Worm (Caenorhabditis elegans) whole organism, L1 larva: Measurements from ENCODE around the gene C54D10.9.
A peak's percentile ranks its signal among the peaks of the same experiment; 100 is the strongest.

ENCODE experiments used
- C04F5.9 ChIP-seq: sonication (generic microtip); optimal IDR thresholded peaks from 2 replicates; lab custom pipeline; 2016; ENCODE audit warnings: missing genetic modification characterization, missing compliant biosample characterization
- F16B12.6 ChIP-seq: fragments of 150-350 bp; optimal IDR thresholded peaks from 2 replicates; lab custom pipeline; 2014; ENCODE audit warnings: missing biosample characterization, missing genetic modification characterization
- aly-2 ChIP-seq: fragments of 150-350 bp; optimal IDR thresholded peaks from 2 replicates; lab custom pipeline; 2014; ENCODE audit warnings: missing biosample characterization, missing genetic modification characterization
- ceh-8 ChIP-seq: fragments of 200-800 bp; sonication (Bioruptor generic); optimal IDR thresholded peaks from 2 replicates; lab custom pipeline; 2018; ENCODE audit warnings: mild to moderate bottlenecking, missing genetic modification characterization, moderate library complexity, missing compliant biosample characterization
- ceh-90 ChIP-seq: sonication (generic microtip); optimal IDR thresholded peaks from 2 replicates; lab custom pipeline; 2016; ENCODE audit warnings: missing genetic modification characterization, missing compliant biosample characterization
- dpl-1 ChIP-seq, 3 experiments: fragments of 150-350 bp in 2 of 3; sonication (generic microtip) in 1 of 3; optimal IDR thresholded peaks; 2 replicates each; lab custom pipeline; 2014 to 2017; ENCODE audit warnings: missing biosample characterization in 3 of 3, missing genetic modification characterization in 3 of 3, missing genetic modification reagents in 3 of 3
- efl-3 ChIP-seq: fragments of 200-800 bp; sonication (Bioruptor generic); optimal IDR thresholded peaks from 2 replicates; lab custom pipeline; 2018; ENCODE audit warnings: mild to moderate bottlenecking, missing genetic modification characterization, missing compliant biosample characterization
- elt-2 ChIP-seq: sonication (generic microtip); optimal IDR thresholded peaks from 2 replicates; lab custom pipeline; 2016; ENCODE audit warnings: missing genetic modification characterization, mild to moderate bottlenecking, inconsistent platforms, missing compliant biosample characterization, missing genetic modification reagents
- elt-3 ChIP-seq, 6 experiments: fragments of 150-350 bp in 1 of 6; sonication (generic microtip); optimal IDR thresholded peaks; 2 replicates each; lab custom pipeline; 2017 to 2018; ENCODE audit warnings: missing biosample characterization in 6 of 6, missing genetic modification characterization in 6 of 6, inconsistent platforms in 1 of 6
- fkh-4 ChIP-seq: sonication (generic microtip); optimal IDR thresholded peaks from 2 replicates; lab custom pipeline; 2016; ENCODE audit warnings: missing compliant biosample characterization, missing genetic modification characterization, borderline replicate concordance
- fos-1 ChIP-seq: fragments of 150-350 bp; optimal IDR thresholded peaks from 2 replicates; lab custom pipeline; 2014; ENCODE audit warnings: missing biosample characterization, missing genetic modification characterization
- hlh-4 ChIP-seq: sonication (generic microtip); optimal IDR thresholded peaks from 2 replicates; lab custom pipeline; 2016; ENCODE audit warnings: mild to moderate bottlenecking, missing genetic modification characterization, missing compliant biosample characterization
- hpl-2 ChIP-seq: fragments of 150-350 bp; optimal IDR thresholded peaks from 2 replicates; lab custom pipeline; 2014; ENCODE audit warnings: missing biosample characterization, missing genetic modification reagents, missing genetic modification characterization
- irx-1 ChIP-seq: sonication (generic microtip); optimal IDR thresholded peaks from 2 replicates; lab custom pipeline; 2016; ENCODE audit warnings: missing genetic modification characterization, missing compliant biosample characterization
- jun-1 ChIP-seq: fragments of 150-350 bp; optimal IDR thresholded peaks from 2 replicates; lab custom pipeline; 2014; ENCODE audit warnings: missing biosample characterization, missing genetic modification reagents, missing genetic modification characterization
- lin-13 ChIP-seq: fragments of 150-350 bp; optimal IDR thresholded peaks from 2 replicates; lab custom pipeline; 2014; ENCODE audit warnings: missing biosample characterization, missing genetic modification reagents, missing genetic modification characterization
- lin-35 ChIP-seq, 2 experiments: fragments of 150-350 bp; optimal IDR thresholded peaks; 2 replicates each; lab custom pipeline; 2014; ENCODE audit warnings: missing biosample characterization in 2 of 2, missing genetic modification characterization in 2 of 2, missing genetic modification reagents in 2 of 2
- lin-39 ChIP-seq: fragments of 150-350 bp; optimal IDR thresholded peaks from 2 replicates; lab custom pipeline; 2014; ENCODE audit warnings: missing biosample characterization, missing genetic modification reagents, missing genetic modification characterization
- lir-3 ChIP-seq: sonication (generic microtip); optimal IDR thresholded peaks from 2 replicates; lab custom pipeline; 2016; ENCODE audit warnings: mild to moderate bottlenecking, missing genetic modification characterization, moderate library complexity, missing compliant biosample characterization; ENCODE audit not compliant: poor library complexity
- lsy-2 ChIP-seq, 2 experiments: fragments of 150-350 bp; optimal IDR thresholded peaks; 2 replicates each; lab custom pipeline; 2014; ENCODE audit warnings: missing biosample characterization in 2 of 2, missing genetic modification characterization in 2 of 2
- nhr-11 ChIP-seq: fragments of 150-350 bp; optimal IDR thresholded peaks from 2 replicates; lab custom pipeline; 2014; ENCODE audit warnings: missing biosample characterization, missing genetic modification characterization
- nhr-12 ChIP-seq: sonication (generic microtip); optimal IDR thresholded peaks from 2 replicates; lab custom pipeline; 2017; ENCODE audit warnings: missing biosample characterization, missing genetic modification characterization
- nhr-19 ChIP-seq: fragments of 200-800 bp; sonication (Bioruptor generic); conservative IDR thresholded peaks from 2 replicates; pipeline ENCODE4 v1.3.6; 2022; ENCODE audit warnings: missing genetic modification characterization, missing compliant biosample characterization
- nhr-28 ChIP-seq: fragments of 150-350 bp; optimal IDR thresholded peaks from 2 replicates; lab custom pipeline; 2014; ENCODE audit warnings: missing biosample characterization, missing genetic modification characterization
- nhr-71 ChIP-seq: sonication (generic microtip); optimal IDR thresholded peaks from 2 replicates; lab custom pipeline; 2016; ENCODE audit warnings: mild to moderate bottlenecking, missing genetic modification characterization, moderate library complexity, missing compliant biosample characterization
- nhr-76 ChIP-seq: sonication (generic microtip); optimal IDR thresholded peaks from 2 replicates; lab custom pipeline; 2017; ENCODE audit warnings: missing biosample characterization, missing genetic modification characterization
- nhr-84 ChIP-seq: sonication (generic microtip); optimal IDR thresholded peaks from 2 replicates; lab custom pipeline; 2017; ENCODE audit warnings: missing biosample characterization, missing genetic modification characterization
- nhr-90 ChIP-seq: sonication (generic microtip); optimal IDR thresholded peaks from 2 replicates; lab custom pipeline; 2016; ENCODE audit warnings: mild to moderate bottlenecking, missing genetic modification characterization, missing compliant biosample characterization; ENCODE audit not compliant: poor library complexity
- rnt-1 ChIP-seq: sonication (generic microtip); optimal IDR thresholded peaks from 2 replicates; lab custom pipeline; 2016; ENCODE audit warnings: mild to moderate bottlenecking, missing genetic modification characterization, moderate library complexity, missing compliant biosample characterization
- snu-23 ChIP-seq: sonication (generic microtip); optimal IDR thresholded peaks from 2 replicates; lab custom pipeline; 2016; ENCODE audit warnings: missing genetic modification characterization, missing compliant biosample characterization
- swsn-7 ChIP-seq: sonication (generic microtip); optimal IDR thresholded peaks from 2 replicates; lab custom pipeline; 2016; ENCODE audit warnings: missing genetic modification characterization, missing compliant biosample characterization
- unc-30 ChIP-seq: sonication (generic microtip); optimal IDR thresholded peaks from 2 replicates; lab custom pipeline; 2017; ENCODE audit warnings: missing biosample characterization, missing genetic modification characterization
- vab-15 ChIP-seq: sonication (generic microtip); optimal IDR thresholded peaks from 2 replicates; lab custom pipeline; 2017; ENCODE audit warnings: missing genotype, mild to moderate bottlenecking, missing genetic modification characterization, missing compliant biosample characterization
- ztf-11 ChIP-seq, 2 experiments: sonication (generic microtip); optimal IDR thresholded peaks; 2 replicates each; lab custom pipeline; 2016 to 2017; ENCODE audit warnings: missing genetic modification characterization in 2 of 2, missing biosample characterization in 1 of 2, missing compliant biosample characterization in 1 of 2

The C54D10.9 gene

ce11 chrV:12432111-12432510 lies 14.8 kb upstream of the C54D10.9 start, which contains the start of gene C54D10.13:
TSS of gene C54D10.13 (minus strand) at chrV:12432289.
- TF ChIP-seq hpl-2 (GFP tag; lab: Kevin White, UChicago), result no peak
- no peak for TF ChIP-seq rnt-1 (tag; lab: Kevin White, UChicago)
- TF ChIP-seq, all 84 proteins: peak for 0

ce11 chrV:12433105-12433504 lies 13.8 kb upstream of the C54D10.9 start:
- TF ChIP-seq dpl-1 (GFP tag; optimal IDR thresholded peaks at IDR 0.05; lab: Kevin White, UChicago) (no peak), nhr-84 (tag; lab: Kevin White, UChicago) (no peak), elt-3 (tag; optimal IDR thresholded peaks at IDR 0.05; lab: Kevin White, UChicago) (no peak), unc-30 (no peak), nhr-71 (no peak), hlh-4 (tag; lab: Kevin White, UChicago) (no peak), C04F5.9 (tag; lab: Kevin White, UChicago) (no peak), fos-1 (tag; lab: Kevin White, UChicago) (no peak), ztf-11 (tag; optimal IDR thresholded peaks at IDR 0.05; lab: Kevin White, UChicago) (no peak), aly-2 (tag; lab: Kevin White, UChicago) (no peak), swsn-7 (no peak), hpl-2 (GFP tag; lab: Kevin White, UChicago) (no peak), jun-1 (tag; lab: Kevin White, UChicago) (no peak), nhr-28 (tag; lab: Kevin White, UChicago) (no peak), ceh-8 (GFP tag; lab: Kevin White, UChicago) (no peak), nhr-11 (tag; lab: Kevin White, UChicago) (no peak), snu-23 (GFP tag; lab: Kevin White, UChicago) (no peak), lin-13 (no peak), irx-1 (tag; lab: Kevin White, UChicago) (no peak)
- TF ChIP-seq, all 84 proteins: peak for 0

ce11 chrV:12433717-12434116 lies 13.2 kb upstream of the C54D10.9 start, which contains the start of gene srh-25:
TSS of gene srh-25 (minus strand) at chrV:12433817.
- TF ChIP-seq vab-15 (no peak), efl-3 (GFP tag; lab: Kevin White, UChicago) (no peak), hlh-4 (tag; lab: Kevin White, UChicago) (peak; percentile 60), lsy-2 (tag; optimal IDR thresholded peaks at IDR 0.05; lab: Kevin White, UChicago) (no peak), ceh-90 (tag; lab: Kevin White, UChicago) (no peak), lin-39 (tag; lab: Kevin White, UChicago) (no peak), nhr-76 (no peak), F16B12.6 (no peak)

ce11 chrV:12441420-12441819 lies 5.5 kb upstream of the C54D10.9 start, which contains the start of gene pals-37:
TSS of gene pals-37 (minus strand) at chrV:12441520.
- TF ChIP-seq nhr-19 (GFP tag; lab: Robert Waterston, UW), result no peak
- no peak for TF ChIP-seq hlh-4 (tag; lab: Kevin White, UChicago)
- TF ChIP-seq nhr-71, result no peak
- TF ChIP-seq, all 84 proteins: peak for 0

ce11 chrV:12443754-12444153 lies 3.2 kb upstream of the C54D10.9 start, which contains the start of gene pals-39:
TSS of gene pals-39 (minus strand) at chrV:12443854.
- TF ChIP-seq nhr-84 (tag; lab: Kevin White, UChicago), result no peak
- no peak for TF ChIP-seq efl-3 (GFP tag; lab: Kevin White, UChicago)
- no peak for TF ChIP-seq jun-1 (tag; lab: Kevin White, UChicago)

- TF ChIP-seq hlh-4 (tag; lab: Kevin White, UChicago), result no peak
- TF ChIP-seq nhr-76, result no peak
- no peak for TF ChIP-seq lir-3 (tag; lab: Kevin White, UChicago)
- TF ChIP-seq ceh-8 (GFP tag; lab: Kevin White, UChicago), result no peak
- TF ChIP-seq nhr-90, result no peak
- no peak for TF ChIP-seq irx-1 (tag; lab: Kevin White, UChicago)
- TF ChIP-seq fkh-4, result no peak
- no peak for TF ChIP-seq elt-2 (tag; lab: Kevin White, UChicago)
- TF ChIP-seq lin-35 (GFP tag; optimal IDR thresholded peaks at IDR 0.05; lab: Kevin White, UChicago), result no peak
- no peak for TF ChIP-seq nhr-12
- no peak for TF ChIP-seq lin-13
- TF ChIP-seq, all 84 proteins: peak for 0
Observed at ce11 chrV:12449902-12450301, 2.9 kb downstream of the C54D10.9 start, which contains the start of gene C54D10.10. TSS of gene C54D10.10 (minus strand) at chrV:12450002.
